Fruit fly (Drosophila melanogaster): ENCODE data around the gene Vm34Ca.
A peak's percentile ranks its signal among the peaks of the same experiment; 100 is the strongest.

DNA sequence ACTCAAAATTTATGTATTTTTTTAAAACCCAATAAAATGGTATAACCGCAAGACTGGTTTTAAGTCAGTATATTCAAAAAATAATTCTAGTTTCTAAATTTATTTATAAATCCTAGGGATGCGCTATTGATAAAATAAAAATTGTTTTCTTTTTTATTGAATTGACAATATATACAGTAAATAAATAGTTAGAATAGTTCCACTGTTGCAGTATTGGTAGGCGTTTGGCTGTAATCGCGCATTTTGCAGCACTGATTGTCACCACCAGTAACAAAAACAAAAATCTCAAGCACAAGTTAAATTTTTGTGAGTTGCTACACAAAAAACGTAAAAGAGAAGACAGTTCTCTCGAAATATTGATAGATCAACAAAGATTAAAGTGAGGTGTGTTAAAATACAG, 42.5 kb downstream of the Vm34Ca start, which contains the start of gene CG31855:
- TF ChIP-seq CG4318 (GFP tag; optimal IDR thresholded peaks at IDR 0.05) (no peak), CG31627 (GFP tag; optimal IDR thresholded peaks at IDR 0.05) (peak; percentile 79)
